Fruit fly (Drosophila melanogaster) whole organism, wandering third instar larva: ENCODE results near the gene sra.

Source experiments
- Abd-B ChIP-seq: fragments of >200 bp; optimal IDR thresholded peaks from 2 replicates; lab custom pipeline; 2017; ENCODE audit warnings: missing biosample characterization, missing genetic modification characterization
- CG32264 ChIP-seq: fragments of 200-800 bp; sonication (Bioruptor generic); optimal IDR thresholded peaks from 2 replicates; lab custom pipeline; 2016; ENCODE audit warnings: missing biosample characterization, missing genetic modification characterization
- CG9705 ChIP-seq: fragments of 200-800 bp; sonication (Bioruptor generic); optimal IDR thresholded peaks from 2 replicates; lab custom pipeline; 2018; ENCODE audit warnings: missing biosample characterization, mild to moderate bottlenecking, missing genetic modification characterization
- CrebA ChIP-seq: fragments of 200-800 bp; sonication (Bioruptor generic); optimal IDR thresholded peaks from 2 replicates; lab custom pipeline; 2016; ENCODE audit warnings: missing biosample characterization, mild to moderate bottlenecking, missing genetic modification characterization, borderline replicate concordance
- Dfd ChIP-seq: fragments of >200 bp; optimal IDR thresholded peaks from 2 replicates; lab custom pipeline; 2017; ENCODE audit warnings: missing biosample characterization, missing genetic modification characterization
- Dif ChIP-seq: fragments of 200-275, 200-300 bp; sonication (Bioruptor generic); optimal IDR thresholded peaks from 2 replicates; lab custom pipeline; 2018; ENCODE audit warnings: missing biosample characterization, missing genetic modification characterization; ENCODE audit not compliant: partially characterized antibody
- GATAd ChIP-seq: sonication (Bioruptor generic); optimal IDR thresholded peaks from 2 replicates; lab custom pipeline; 2016; ENCODE audit warnings: missing biosample characterization, missing genetic modification characterization
- HLH106 ChIP-seq: fragments of 200-800 bp; optimal IDR thresholded peaks from 3 replicates; lab custom pipeline; 2019; ENCODE audit warnings: missing biosample characterization, mild to moderate bottlenecking, missing genetic modification characterization, moderate library complexity
- Hnf4 ChIP-seq: fragments of 200-800 bp; sonication (Bioruptor generic); optimal IDR thresholded peaks from 2 replicates; lab custom pipeline; 2016; ENCODE audit warnings: missing biosample characterization, mild to moderate bottlenecking, missing genetic modification characterization
- Hr78 ChIP-seq: fragments of >200 bp; optimal IDR thresholded peaks from 2 replicates; lab custom pipeline; 2017; ENCODE audit warnings: missing biosample characterization, missing genetic modification characterization
- Hr83 ChIP-seq: fragments of 200-300 bp; sonication (Bioruptor generic); optimal IDR thresholded peaks from 2 replicates; lab custom pipeline; 2016; ENCODE audit warnings: missing biosample characterization, mild to moderate bottlenecking, missing genetic modification characterization, moderate library complexity; ENCODE audit not compliant: poor library complexity, severe bottlenecking
- Jra ChIP-seq: sonication (Bioruptor generic); optimal IDR thresholded peaks from 2 replicates; lab custom pipeline; 2016; ENCODE audit warnings: missing biosample characterization, missing genetic modification characterization
- Mio ChIP-seq: sonication (Bioruptor generic); optimal IDR thresholded peaks from 2 replicates; lab custom pipeline; 2016; ENCODE audit warnings: missing biosample characterization, missing genetic modification characterization
- Myc ChIP-seq: fragments of >200 bp; optimal IDR thresholded peaks from 2 replicates; lab custom pipeline; 2017
- OdsH ChIP-seq: fragments of 200-800 bp; sonication (Bioruptor generic); optimal IDR thresholded peaks from 2 replicates; lab custom pipeline; 2016; ENCODE audit warnings: missing biosample characterization, mild to moderate bottlenecking, missing genetic modification characterization
- Rel ChIP-seq, 2 experiments: fragments of 200-800 bp; sonication (Bioruptor generic) in 1 of 2; optimal IDR thresholded peaks; 2 replicates in 1 of 2; 3 replicates in 1 of 2; lab custom pipeline; 2016 to 2019; ENCODE audit warnings: mild to moderate bottlenecking in 2 of 2, missing biosample characterization in 2 of 2, missing genetic modification characterization in 2 of 2, moderate library complexity in 1 of 2
- Sp1 ChIP-seq: fragments of 200-800 bp; sonication (Bioruptor generic); optimal IDR thresholded peaks from 3 replicates; lab custom pipeline; 2019; ENCODE audit warnings: missing biosample characterization, mild to moderate bottlenecking, missing genetic modification characterization, moderate library complexity
- Vsx2 ChIP-seq: fragments of 200-300, 225-300 bp; sonication (Bioruptor generic); optimal IDR thresholded peaks from 2 replicates; lab custom pipeline; 2018; ENCODE audit warnings: missing biosample characterization, missing genetic modification characterization; ENCODE audit not compliant: partially characterized antibody
- br ChIP-seq: fragments of 200-800 bp; sonication (Bioruptor generic); optimal IDR thresholded peaks from 2 replicates; lab custom pipeline; 2016; ENCODE audit warnings: missing biosample characterization, missing genetic modification characterization
- brk ChIP-seq: fragments of 200-800 bp; sonication (Bioruptor generic); optimal IDR thresholded peaks from 2 replicates; lab custom pipeline; 2016; ENCODE audit warnings: missing biosample characterization, mild to moderate bottlenecking, missing genetic modification characterization
- dl ChIP-seq, 2 experiments: fragments of 175-275, 200-275 bp in 1 of 2; fragments of 200-275 bp in 1 of 2; sonication (Bioruptor generic); optimal IDR thresholded peaks; lab custom pipeline; 2018; ENCODE audit warnings: mild to moderate bottlenecking in 2 of 2, missing biosample characterization in 2 of 2, missing genetic modification characterization in 2 of 2, moderate library complexity in 2 of 2; ENCODE audit not compliant: partially characterized antibody in 2 of 2, insufficient read depth in 1 of 2
- dmrt93B ChIP-seq: fragments of 200-800 bp; sonication (Bioruptor generic); optimal IDR thresholded peaks from 2 replicates; lab custom pipeline; 2018; ENCODE audit warnings: missing biosample characterization, mild to moderate bottlenecking, missing genetic modification characterization
- dsf ChIP-seq: sonication (Bioruptor generic); optimal IDR thresholded peaks from 2 replicates; lab custom pipeline; 2016; ENCODE audit warnings: missing biosample characterization, missing genetic modification characterization, borderline replicate concordance
- ey ChIP-seq: fragments of 200-800 bp; sonication (Bioruptor generic); optimal IDR thresholded peaks from 2 replicates; lab custom pipeline; 2016; ENCODE audit warnings: missing biosample characterization, missing genetic modification characterization
- foxo ChIP-seq, 2 experiments: fragments of 200-800 bp; sonication (Bioruptor generic); optimal IDR thresholded peaks; 2 replicates in 1 of 2; 3 replicates in 1 of 2; lab custom pipeline; 2016 to 2017; ENCODE audit warnings: missing biosample characterization in 2 of 2, missing genetic modification characterization in 2 of 2
- fru ChIP-seq: fragments of 200-800 bp; sonication (Bioruptor generic); optimal IDR thresholded peaks from 3 replicates; lab custom pipeline; 2016; ENCODE audit warnings: missing biosample characterization, mild to moderate bottlenecking, missing genetic modification characterization
- h ChIP-seq: fragments of 200-800 bp; sonication (Bioruptor generic); optimal IDR thresholded peaks from 3 replicates; lab custom pipeline; 2016; ENCODE audit warnings: missing biosample characterization, mild to moderate bottlenecking, missing genetic modification characterization
- jim ChIP-seq: fragments of 175-275, 200-325 bp; sonication (Bioruptor generic); optimal IDR thresholded peaks from 2 replicates; lab custom pipeline; 2016; ENCODE audit warnings: missing biosample characterization, mild to moderate bottlenecking, missing genetic modification characterization
- lola ChIP-seq: fragments of >200 bp; optimal IDR thresholded peaks from 2 replicates; lab custom pipeline; 2017; ENCODE audit warnings: missing biosample characterization, missing genetic modification characterization
- psq ChIP-seq: fragments of 200-800 bp; sonication (Bioruptor generic); optimal IDR thresholded peaks from 3 replicates; lab custom pipeline; 2017; ENCODE audit warnings: missing biosample characterization, mild to moderate bottlenecking, missing genetic modification characterization, moderate library complexity
- rgr ChIP-seq: fragments of 200-800 bp; sonication (Bioruptor generic); optimal IDR thresholded peaks from 3 replicates; lab custom pipeline; 2016; ENCODE audit warnings: missing biosample characterization, mild to moderate bottlenecking, missing genetic modification characterization
- sage ChIP-seq: fragments of 200-800 bp; sonication (Bioruptor generic); optimal IDR thresholded peaks from 2 replicates; lab custom pipeline; 2016; ENCODE audit warnings: missing biosample characterization, mild to moderate bottlenecking, missing genetic modification characterization
- sv ChIP-seq: fragments of 200-800 bp; sonication (Bioruptor generic); optimal IDR thresholded peaks from 3 replicates; lab custom pipeline; 2016; ENCODE audit warnings: missing biosample characterization, missing genetic modification characterization
- tai ChIP-seq: sonication (Bioruptor generic); optimal IDR thresholded peaks from 2 replicates; lab custom pipeline; 2016; ENCODE audit warnings: missing biosample characterization, missing genetic modification characterization
- usp ChIP-seq: fragments of >200 bp; optimal IDR thresholded peaks from 2 replicates; lab custom pipeline; 2017; ENCODE audit warnings: missing biosample characterization, missing genetic modification characterization
- woc ChIP-seq: sonication (Bioruptor generic); optimal IDR thresholded peaks from 2 replicates; lab custom pipeline; 2016; ENCODE audit warnings: missing biosample characterization, mild to moderate bottlenecking, missing genetic modification characterization

sra gene

DNA sequence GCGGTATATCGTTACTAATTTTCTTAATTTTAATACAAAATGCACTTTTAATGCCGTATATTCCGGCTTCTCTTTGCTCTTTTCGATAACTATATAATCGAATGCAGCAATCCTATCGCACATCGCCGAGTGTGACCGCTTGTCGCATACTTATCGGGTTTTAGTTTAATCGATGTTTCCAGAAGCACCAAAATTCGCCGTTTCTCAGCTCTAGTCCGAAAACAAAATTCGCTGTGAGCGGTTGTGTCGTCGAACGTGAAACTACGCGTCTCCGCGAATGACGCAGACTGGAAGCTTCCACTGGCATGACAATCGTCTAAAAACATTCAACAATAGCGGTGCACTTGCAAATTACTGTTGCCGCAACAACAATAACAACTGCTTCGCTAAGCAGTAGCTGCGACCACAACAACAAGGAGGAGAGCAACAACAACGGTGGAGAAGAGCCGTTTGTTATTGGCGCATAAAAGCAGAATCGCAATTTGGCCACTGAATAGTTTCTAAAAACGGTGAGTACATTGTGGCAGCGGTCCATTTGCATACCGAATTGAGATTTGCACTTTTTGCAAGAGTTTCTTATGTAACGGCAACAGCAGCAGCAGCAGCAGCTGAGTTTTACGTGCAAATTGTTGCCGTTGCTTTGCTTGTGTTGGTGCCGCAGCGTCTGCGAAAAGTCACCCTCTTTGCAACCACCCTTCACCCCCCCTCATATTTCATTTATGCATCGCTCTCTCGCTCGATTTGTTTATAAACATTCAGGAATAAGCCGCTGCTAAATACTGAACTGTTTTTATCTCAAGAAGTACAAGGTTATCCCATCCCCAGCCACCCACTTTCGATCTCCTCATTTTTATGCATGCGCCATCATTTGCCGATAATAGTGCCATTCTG, at the start of gene sra:
Gene sra (plus strand): TSS at position 209 of the 891 bp plus-strand sequence.
- TF ChIP-seq jim: peak; percentile 69
- peak; percentile 64 for TF ChIP-seq Jra (GFP tag; lab: Kevin White, UChicago)
- TF ChIP-seq foxo (GFP tag; optimal IDR thresholded peaks at IDR 0.05; lab: Kevin White, UChicago): peak in 1 of 2 experiments; percentile 49
- no peak for TF ChIP-seq usp (GFP tag; lab: Kevin White, UChicago)
- TF ChIP-seq dmrt93B (GFP tag; lab: Kevin White, UChicago): no peak
- no peak for TF ChIP-seq CG9705 (GFP tag; lab: Kevin White, UChicago)
- peak; percentile 56 for TF ChIP-seq rgr (GFP tag; lab: Kevin White, UChicago)
- no peak for TF ChIP-seq Myc (lab: Kevin White, UChicago)
- TF ChIP-seq fru (GFP tag; lab: Kevin White, UChicago): peak; percentile 2
- peak; percentile 89 for TF ChIP-seq Hr83 (GFP tag; lab: Kevin White, UChicago)
- no peak for TF ChIP-seq br (GFP tag; lab: Kevin White, UChicago)
- peak; percentile 10 for TF ChIP-seq dsf (GFP tag; lab: Kevin White, UChicago)
- no peak for TF ChIP-seq Mio (GFP tag; lab: Kevin White, UChicago)
- TF ChIP-seq Sp1 (GFP tag; lab: Kevin White, UChicago): peak; percentile 21
- no peak for TF ChIP-seq Dif (GFP tag; lab: Kevin White, UChicago)
- TF ChIP-seq Rel (GFP tag; optimal IDR thresholded peaks at IDR 0.05; lab: Kevin White, UChicago): no peak
- TF ChIP-seq Rel (tag; optimal IDR thresholded peaks at IDR 0.05; lab: Kevin White, UChicago): peak; percentile 43
- no peak for TF ChIP-seq brk
- TF ChIP-seq h: peak; percentile 27

DNA sequence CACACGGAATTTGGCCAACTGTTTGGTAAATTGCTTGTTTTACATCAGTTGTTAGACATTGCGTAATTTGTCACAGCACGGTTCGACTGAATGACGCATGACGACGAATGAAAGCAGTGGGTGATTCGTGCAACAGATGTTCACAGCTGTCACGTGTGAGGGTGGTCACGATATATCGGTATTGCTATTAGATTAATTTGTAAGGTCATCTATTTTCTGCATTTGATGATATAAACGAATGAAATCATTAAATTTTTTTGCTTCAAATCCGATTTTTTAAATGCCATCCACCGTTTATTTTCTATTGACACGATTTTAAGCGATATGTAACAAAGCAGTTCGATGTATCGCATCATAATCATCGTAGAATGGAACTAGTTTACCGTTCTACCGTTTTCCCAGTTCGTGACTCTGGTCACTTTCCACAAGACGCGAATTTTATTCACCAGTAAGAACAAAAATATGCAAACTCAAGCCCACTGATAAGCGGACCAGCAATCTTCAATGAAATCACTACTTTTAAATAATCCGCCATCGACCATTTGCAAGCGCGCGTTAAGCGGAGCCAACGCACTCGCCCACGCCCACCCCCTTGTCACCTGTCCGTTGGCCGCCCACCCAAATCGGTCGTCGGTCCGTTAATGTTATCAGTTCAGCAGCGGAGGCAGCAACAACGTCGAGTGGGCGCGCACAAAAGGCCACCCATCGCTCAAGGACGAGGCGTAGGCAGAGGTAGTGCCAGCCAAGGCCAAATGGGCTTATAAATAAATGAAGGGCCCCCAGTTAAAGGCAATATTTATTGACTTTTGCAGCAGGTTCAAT, 40.0 kb upstream of the sra start, which contains the start of the genes Mic26-27 and CG5916:
Gene Mic26-27 (minus strand): TSS at position 224 of the 822 bp plus-strand sequence.
Gene CG5916 (plus strand): TSS at position 398 of the 822 bp plus-strand sequence.
- peak; percentile 13 for TF ChIP-seq Sp1 (GFP tag; lab: Kevin White, UChicago)
- TF ChIP-seq Jra (GFP tag; lab: Kevin White, UChicago): peak; percentile 90
- peak; percentile 54 for TF ChIP-seq OdsH (GFP tag; lab: Kevin White, UChicago)
- TF ChIP-seq sage (GFP tag; lab: Kevin White, UChicago): no peak
- peak; percentile 75 for TF ChIP-seq rgr (GFP tag; lab: Kevin White, UChicago)
- TF ChIP-seq foxo (GFP tag; optimal IDR thresholded peaks at IDR 0.05; lab: Kevin White, UChicago): peak in 1 of 2 experiments; percentile 64
- peak; percentile 34 for TF ChIP-seq br (GFP tag; lab: Kevin White, UChicago)
- peak; percentile 70 for TF ChIP-seq Hr83 (GFP tag; lab: Kevin White, UChicago)
- TF ChIP-seq tai: no peak
- TF ChIP-seq fru (GFP tag; lab: Kevin White, UChicago): peak; percentile 59
- TF ChIP-seq Dfd (GFP tag; lab: Kevin White, UChicago): no peak
- TF ChIP-seq dl (GFP tag; optimal IDR thresholded peaks at IDR 0.05; lab: Kevin White, UChicago; ENCODE audit: insufficient read depth in 1 of 2, partially characterized antibody in 2 of 2): peak; percentile 99 to 100
- no peak for TF ChIP-seq Hnf4 (GFP tag; lab: Kevin White, UChicago)
- peak; percentile 56 for TF ChIP-seq GATAd (GFP tag; lab: Kevin White, UChicago)
- TF ChIP-seq Hr78 (GFP tag; lab: Kevin White, UChicago): no peak
- TF ChIP-seq CrebA (GFP tag; lab: Kevin White, UChicago): no peak
- peak; percentile 76 for TF ChIP-seq Myc (lab: Kevin White, UChicago)
- TF ChIP-seq Abd-B (GFP tag; lab: Kevin White, UChicago): no peak
- TF ChIP-seq psq (GFP tag; lab: Kevin White, UChicago): peak; percentile 20
- TF ChIP-seq h: peak; percentile 60
- TF ChIP-seq dmrt93B (GFP tag; lab: Kevin White, UChicago): peak; percentile 54
- no peak for TF ChIP-seq lola (GFP tag; lab: Kevin White, UChicago)
- peak; percentile 74 for TF ChIP-seq sv
- TF ChIP-seq CG32264 (GFP tag; lab: Kevin White, UChicago): peak; percentile 33
- TF ChIP-seq Rel (GFP tag; optimal IDR thresholded peaks at IDR 0.05; lab: Kevin White, UChicago): no peak
- TF ChIP-seq Rel (tag; optimal IDR thresholded peaks at IDR 0.05; lab: Kevin White, UChicago): no peak
- peak; percentile 29 for TF ChIP-seq ey
- TF ChIP-seq CG9705 (GFP tag; lab: Kevin White, UChicago): peak; percentile 35
- TF ChIP-seq HLH106 (tag; lab: Kevin White, UChicago): peak; percentile 25
- peak; percentile 100 for TF ChIP-seq Dif (GFP tag; lab: Kevin White, UChicago)
- TF ChIP-seq Vsx2: peak; percentile 100
- TF ChIP-seq woc (GFP tag; lab: Kevin White, UChicago): peak; percentile 69
